Fruit fly (Drosophila melanogaster): ENCODE data around the gene CG3857.

Gene CG3857

dm6 chrX:1907727-1908264, 32.0 kb downstream of the CG3857 start, which contains the start of gene mip130 (continued):
- TF ChIP-seq sc (optimal IDR thresholded peaks at IDR 0.05) (no peak), sc (GFP tag; optimal IDR thresholded peaks at IDR 0.05) (no peak), Camta (GFP tag; optimal IDR thresholded peaks at IDR 0.05) (peak; percentile 54), CG4820 (GFP tag; optimal IDR thresholded peaks at IDR 0.05) (peak; percentile 17), gt (GFP tag; IDR thresholded peaks at IDR 0.05) (no peak), pita (GFP tag; optimal IDR thresholded peaks at IDR 0.05) (no peak), CG15479 (GFP tag; optimal IDR thresholded peaks at IDR 0.05) (no peak), ind (GFP tag; optimal IDR thresholded peaks at IDR 0.05) (peak; percentile 57), en (GFP tag; optimal IDR thresholded peaks at IDR 0.05) (no peak), CG13624 (GFP tag; optimal IDR thresholded peaks at IDR 0.05) (peak; percentile 57), kah (GFP tag; optimal IDR thresholded peaks at IDR 0.05) (no peak), ATbp (GFP tag; optimal IDR thresholded peaks at IDR 0.05) (peak; percentile 53), CG11560 (tag; IDR thresholded peaks at IDR 0.05) (peak; percentile 72), CG12942 (GFP tag; optimal IDR thresholded peaks at IDR 0.05) (no peak), trh (GFP tag; optimal IDR thresholded peaks at IDR 0.05) (no peak), grn (GFP tag; optimal IDR thresholded peaks at IDR 0.05) (no peak), dimm (GFP tag; IDR thresholded peaks at IDR 0.05) (no peak), CG2712 (tag; optimal IDR thresholded peaks at IDR 0.05) (peak; percentile 56), Doc3 (GFP tag; IDR thresholded peaks at IDR 0.05; ENCODE audit: partially characterized antibody) (peak; percentile 56), Rx (GFP tag; IDR thresholded peaks at IDR 0.05) (no peak), unpg (GFP tag; optimal IDR thresholded peaks at IDR 0.05) (peak; percentile 33), danr (GFP tag; IDR thresholded peaks at IDR 0.05) (0 out of 2 replicates have a peak, but pooled peaks have one; percentile 23), gfzf (GFP tag; optimal IDR thresholded peaks at IDR 0.05) (peak; percentile 23), CG4424 (GFP tag; optimal IDR thresholded peaks at IDR 0.05) (peak; percentile 35), CG3065 (GFP tag; optimal IDR thresholded peaks at IDR 0.05) (no peak), CG10431 (GFP tag; optimal IDR thresholded peaks at IDR 0.05) (peak; percentile 12), sim (GFP tag; IDR thresholded peaks at IDR 0.05) (no peak), Trl (optimal IDR thresholded peaks at IDR 0.05) (no peak), Trl (GFP tag; optimal IDR thresholded peaks at IDR 0.05) (peak; percentile 55), CG16779 (GFP tag; IDR thresholded peaks at IDR 0.05) (no peak), CG10654 (GFP tag; optimal IDR thresholded peaks at IDR 0.05) (peak; percentile 9), CG4617 (GFP tag; optimal IDR thresholded peaks at IDR 0.05; ENCODE audit: borderline replicate concordance) (peak; percentile 46), CG14050 (GFP tag; IDR thresholded peaks at IDR 0.05) (0 out of 3 replicates have a peak, but pooled peaks have one; percentile 27), GATAe (GFP tag; conservative IDR thresholded peaks at IDR 0.05) (no peak), CG8089 (GFP tag; optimal IDR thresholded peaks at IDR 0.05) (no peak), hkb (optimal IDR thresholded peaks at IDR 0.05) (peak; percentile 56), hkb (GFP tag; IDR thresholded peaks at IDR 0.05) (peak; percentile 63; the same call in 1 of the 2 replicates), cas (GFP tag; IDR thresholded peaks at IDR 0.05) (no peak), Bdp1 (GFP tag; optimal IDR thresholded peaks at IDR 0.05) (no peak), Oaz (GFP tag; IDR thresholded peaks at IDR 0.05) (0 out of 2 replicates have a peak, but pooled peaks have one; percentile 16), klu (GFP tag; IDR thresholded peaks at IDR 0.05) (no peak), lilli (GFP tag; optimal IDR thresholded peaks at IDR 0.05) (peak; percentile 11), ato (GFP tag; IDR thresholded peaks at IDR 0.05; ENCODE audit: partially characterized antibody) (no peak), CG12155 (GFP tag; optimal IDR thresholded peaks at IDR 0.05) (peak; percentile 38), CG6683 (GFP tag; optimal IDR thresholded peaks at IDR 0.05) (no peak), CG12659 (GFP tag; optimal IDR thresholded peaks at IDR 0.05) (peak; percentile 69), CG10274 (GFP tag; optimal IDR thresholded peaks at IDR 0.05) (peak; percentile 99), Bteb2 (GFP tag; optimal IDR thresholded peaks at IDR 0.05) (no peak), CG9215 (GFP tag; IDR thresholded peaks at IDR 0.05) (0 out of 2 replicates have a peak, but pooled peaks have one; percentile 32), org-1 (GFP tag; optimal IDR thresholded peaks at IDR 0.05) (no peak), bowl (GFP tag; IDR thresholded peaks at IDR 0.05) (no peak), CG2199 (GFP tag; IDR thresholded peaks at IDR 0.05) (no peak), CG11093 (GFP tag; IDR thresholded peaks at IDR 0.05) (peak; percentile 35; the same call in 1 of the 3 replicates)

Measured in whole organism, embryonic.